Fruit fly (Drosophila melanogaster) whole organism, adult: ENCODE measurements around the gene HisCl1.

ENCODE experiments used
- CG7045 ChIP-seq: fragments of 200-800 bp; sonication (Bioruptor generic); optimal IDR thresholded peaks from 2 replicates; lab custom pipeline; 2017; ENCODE audit warnings: missing biosample characterization, mild to moderate bottlenecking, missing genetic modification characterization
- Hr96 ChIP-seq: fragments of 200-800 bp; sonication (Bioruptor generic); optimal IDR thresholded peaks from 2 replicates; lab custom pipeline; 2016; ENCODE audit warnings: missing biosample characterization, missing genetic modification characterization
- Mnt ChIP-seq: fragments of 200-800 bp; sonication (Bioruptor generic); optimal IDR thresholded peaks from 2 replicates; lab custom pipeline; 2016; ENCODE audit warnings: missing biosample characterization, mild to moderate bottlenecking, missing genetic modification characterization
- bab1 ChIP-seq: fragments of 200-800 bp; sonication (Bioruptor generic); optimal IDR thresholded peaks from 3 replicates; lab custom pipeline; 2019; ENCODE audit warnings: missing biosample characterization, mild to moderate bottlenecking, missing genetic modification characterization, moderate library complexity
- cnc ChIP-seq, 2 experiments: fragments of >200 bp; optimal IDR thresholded peaks; 2 replicates each; lab custom pipeline; 2017
- ovo ChIP-seq: fragments of 200-800 bp; sonication (Bioruptor generic); optimal IDR thresholded peaks from 2 replicates; lab custom pipeline; 2016; ENCODE audit warnings: missing biosample characterization, missing genetic modification characterization
- tj ChIP-seq: fragments of 200-800 bp; sonication (Bioruptor generic); optimal IDR thresholded peaks from 3 replicates; lab custom pipeline; 2017; ENCODE audit warnings: missing biosample characterization, mild to moderate bottlenecking, missing genetic modification characterization, moderate library complexity
- toe ChIP-seq: fragments of 200-800 bp; sonication (Bioruptor generic); optimal IDR thresholded peaks from 2 replicates; lab custom pipeline; 2016; ENCODE audit warnings: missing biosample characterization, missing genetic modification characterization

- TF ChIP-seq Mnt: no peak
- TF ChIP-seq cnc (optimal IDR thresholded peaks at IDR 0.05; lab: Kevin White, UChicago): no peak
- TF ChIP-seq toe (GFP tag; lab: Kevin White, UChicago): no peak
- TF ChIP-seq bab1 (GFP tag; lab: Kevin White, UChicago): no peak
- no peak for TF ChIP-seq Hr96 (GFP tag; lab: Kevin White, UChicago)
- no peak for TF ChIP-seq ovo
- no peak for TF ChIP-seq tj (GFP tag; lab: Kevin White, UChicago)
- no peak for TF ChIP-seq CG7045 (GFP tag; lab: Kevin White, UChicago)
These were observed 46.4 kb downstream of the HisCl1 start for dm6 chr3R:11833406-11833805.
